Fruit fly (Drosophila melanogaster): ENCODE measurements around the gene CG15042.

Gene CG15042

dm6 chrX:18517415-18517814 lies 10.7 kb downstream of the CG15042 start (continued):
- TF ChIP-seq Abd-B (GFP tag; optimal IDR thresholded peaks at IDR 0.05), result no peak
- no peak for TF ChIP-seq Vsx1 (GFP tag; optimal IDR thresholded peaks at IDR 0.05)
- TF ChIP-seq YL-1 (GFP tag; optimal IDR thresholded peaks at IDR 0.05), result peak; percentile 10
- TF ChIP-seq grn (GFP tag; optimal IDR thresholded peaks at IDR 0.05), result no peak
- TF ChIP-seq zf30C (GFP tag; optimal IDR thresholded peaks at IDR 0.05), result no peak
- TF ChIP-seq ab (GFP tag; optimal IDR thresholded peaks at IDR 0.05), result no peak
- no peak for TF ChIP-seq CG16813 (GFP tag; IDR thresholded peaks at IDR 0.05; ENCODE audit: partially characterized antibody)
- peak; percentile 25 for TF ChIP-seq CHES-1-like (GFP tag; optimal IDR thresholded peaks at IDR 0.05)
- peak; percentile 37 for TF ChIP-seq dmrt99B (tag; optimal IDR thresholded peaks at IDR 0.05)
- TF ChIP-seq Bdp1 (GFP tag; optimal IDR thresholded peaks at IDR 0.05), result peak; percentile 12
- TF ChIP-seq CG34422 (GFP tag; IDR thresholded peaks at IDR 0.05), result 0 out of 3 replicates have a peak, but pooled peaks have one; percentile 56
- no peak for TF ChIP-seq danr (GFP tag; IDR thresholded peaks at IDR 0.05)
- TF ChIP-seq shn (GFP tag; optimal IDR thresholded peaks at IDR 0.05), result no peak
- TF ChIP-seq Doc2 (GFP tag; IDR thresholded peaks at IDR 0.05), result no peak
- no peak for TF ChIP-seq pan (optimal IDR thresholded peaks at IDR 0.05)
- TF ChIP-seq pan (GFP tag; optimal IDR thresholded peaks at IDR 0.05 in 1 of 2, IDR thresholded peaks at IDR 0.05 in 1 of 2), result peak in 1 of 2 experiments; percentile 56
- TF ChIP-seq CG34224 (GFP tag; IDR thresholded peaks at IDR 0.05; ENCODE audit: partially characterized antibody), result no peak
- peak; percentile 70; the same call in 1 of the 3 replicates for TF ChIP-seq otp (GFP tag; IDR thresholded peaks at IDR 0.05)
- TF ChIP-seq CG14014 (GFP tag; IDR thresholded peaks at IDR 0.05), result no peak; the same call in 1 of the 2 replicates
- TF ChIP-seq run (tag; optimal IDR thresholded peaks at IDR 0.05), result no peak
- no peak for TF ChIP-seq CG12769 (tag; optimal IDR thresholded peaks at IDR 0.05)
- TF ChIP-seq Aef1 (GFP tag; IDR thresholded peaks at IDR 0.05), result peak; percentile 62
- TF ChIP-seq CG1024 (GFP tag; IDR thresholded peaks at IDR 0.05), result 0 out of 2 replicates have a peak, but pooled peaks have one; percentile 14
- TF ChIP-seq Max (GFP tag; optimal IDR thresholded peaks at IDR 0.05), result no peak
- TF ChIP-seq nom (GFP tag; optimal IDR thresholded peaks at IDR 0.05), result no peak
- no peak for TF ChIP-seq CG15011 (GFP tag; optimal IDR thresholded peaks at IDR 0.05)
- no peak for TF ChIP-seq lov (optimal IDR thresholded peaks at IDR 0.05)
- TF ChIP-seq lov (GFP tag; IDR thresholded peaks at IDR 0.05), result 0 out of 3 replicates have a peak, but pooled peaks have one; percentile 65
- TF ChIP-seq eyg (GFP tag; optimal IDR thresholded peaks at IDR 0.05), result no peak
- TF ChIP-seq TFAM (GFP tag; optimal IDR thresholded peaks at IDR 0.05), result no peak
- peak; percentile 34 for TF ChIP-seq gem (tag; optimal IDR thresholded peaks at IDR 0.05)
- TF ChIP-seq CG4854 (GFP tag; optimal IDR thresholded peaks at IDR 0.05), result no peak
- no peak for TF ChIP-seq CG3847 (GFP tag; IDR thresholded peaks at IDR 0.05)
- no peak for TF ChIP-seq hth (optimal IDR thresholded peaks at IDR 0.05)
- TF ChIP-seq CG2129 (GFP tag; IDR thresholded peaks at IDR 0.05; ENCODE audit: partially characterized antibody), result no peak
- TF ChIP-seq CG11456 (GFP tag; IDR thresholded peaks at IDR 0.05), result peak; percentile 62; the same call in 1 of the 3 replicates
- TF ChIP-seq ERR (GFP tag; optimal IDR thresholded peaks at IDR 0.05), result no peak
- no peak for TF ChIP-seq nerfin-1 (tag; optimal IDR thresholded peaks at IDR 0.05)
- TF ChIP-seq fu2 (GFP tag; optimal IDR thresholded peaks at IDR 0.05), result no peak
- no peak for TF ChIP-seq dimm (GFP tag; IDR thresholded peaks at IDR 0.05)
- TF ChIP-seq NC2β (GFP tag; optimal IDR thresholded peaks at IDR 0.05), result peak; percentile 46
- peak; percentile 30; the same call in 1 of the 3 replicates for TF ChIP-seq ase (GFP tag; IDR thresholded peaks at IDR 0.05)
- no peak for TF ChIP-seq bigmax (GFP tag; optimal IDR thresholded peaks at IDR 0.05)
- TF ChIP-seq CG8089 (GFP tag; optimal IDR thresholded peaks at IDR 0.05), result no peak
- TF ChIP-seq CG13287 (GFP tag; IDR thresholded peaks at IDR 0.05; ENCODE audit: partially characterized antibody), result no peak
- no peak for TF ChIP-seq hb (GFP tag; IDR thresholded peaks at IDR 0.05; ENCODE audit: partially characterized antibody)
- no peak for TF ChIP-seq CG4404 (GFP tag; IDR thresholded peaks at IDR 0.05)
- no peak for TF ChIP-seq BEAF-32 (GFP tag; optimal IDR thresholded peaks at IDR 0.05)
- TF ChIP-seq grau (tag; optimal IDR thresholded peaks at IDR 0.05), result peak; percentile 29
- TF ChIP-seq Gsc (GFP tag; IDR thresholded peaks at IDR 0.05), result no peak
- no peak for TF ChIP-seq CG13123 (GFP tag; optimal IDR thresholded peaks at IDR 0.05)
- no peak for TF ChIP-seq CG4282 (GFP tag; optimal IDR thresholded peaks at IDR 0.05)
